Worm (Caenorhabditis elegans): ENCODE measurements around the gene ugt-52.
"Not testable (repeated sequence)": the region's sequence is repeated elsewhere in the genome, so short reads cannot be mapped to it uniquely, and the experiment has no call there.

ce11 chrIV:813341-813740 is 34.8 kb downstream of the ugt-52 start:
- not testable (repeated sequence) for TF ChIP-seq dmd-4 (tag; optimal IDR thresholded peaks at IDR 0.05; ENCODE audit: borderline replicate concordance); hlh-6 (tag; optimal IDR thresholded peaks at IDR 0.05); fax-1 (tag; optimal IDR thresholded peaks at IDR 0.05); ama-1 (optimal IDR thresholded peaks at IDR 0.05)
